Worm (Caenorhabditis elegans): ENCODE measurements around the gene srbc-61.

ce11 chrV:17506289-17506688 lies 29.7 kb downstream of the srbc-61 start, which contains the start of gene srw-31:
- TF ChIP-seq swsn-7 (tag; optimal IDR thresholded peaks at IDR 0.05) (no peak), lir-3 (tag; optimal IDR thresholded peaks at IDR 0.05; ENCODE audit: poor library complexity) (no peak), nhr-19 (GFP tag; conservative IDR thresholded peaks at IDR 0.05) (no peak), nhr-237 (tag; optimal IDR thresholded peaks at IDR 0.05) (no peak), nhr-77 (tag; optimal IDR thresholded peaks at IDR 0.05) (no peak), unc-98 (GFP tag; IDR thresholded peaks at IDR 0.05) (no peak), zag-1 (tag; optimal IDR thresholded peaks at IDR 0.05) (no peak)
